Fruit fly (Drosophila melanogaster): Measurements from ENCODE around the gene Zpr1.

The Zpr1 gene

DNA sequence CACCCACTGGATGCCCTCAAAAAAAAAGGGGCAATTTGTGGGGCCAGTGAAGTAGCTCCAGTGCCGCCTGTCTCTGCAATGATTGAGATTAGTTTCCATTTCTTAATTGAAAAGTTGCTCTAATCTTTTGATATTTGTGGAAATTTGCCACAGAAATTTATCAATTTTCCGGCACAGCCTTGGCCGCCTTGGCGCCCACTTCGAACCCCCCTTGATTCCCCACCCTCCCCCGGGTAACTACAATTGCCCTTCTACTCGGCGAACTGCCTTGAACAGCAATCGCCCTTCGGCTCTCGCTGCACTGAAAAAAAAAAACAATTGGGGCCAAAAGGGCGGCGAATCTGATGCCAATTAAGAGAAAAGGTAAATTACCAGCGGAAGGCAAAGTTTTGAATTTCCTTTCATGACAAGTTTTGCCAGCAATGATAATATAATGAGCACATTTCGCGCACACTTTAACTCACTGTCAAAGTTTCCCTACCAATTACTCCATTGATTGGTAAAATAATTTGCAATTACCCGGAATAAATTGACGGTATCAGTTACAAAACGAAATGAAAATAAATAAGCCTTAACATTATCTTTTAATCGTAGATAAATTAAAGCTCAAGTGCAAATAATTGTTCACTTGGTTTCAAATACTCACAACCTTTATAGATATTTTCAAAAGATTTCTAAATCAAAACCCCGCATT lies 42.1 kb downstream of the Zpr1 start:
- no peak for TF ChIP-seq sv (GFP tag; optimal IDR thresholded peaks at IDR 0.05)
- TF ChIP-seq Dfd (GFP tag; optimal IDR thresholded peaks at IDR 0.05) = no peak
- no peak for TF ChIP-seq Hr83 (GFP tag; optimal IDR thresholded peaks at IDR 0.05; ENCODE audit: poor library complexity, severe bottlenecking)
- no peak for TF ChIP-seq Hnf4 (GFP tag; optimal IDR thresholded peaks at IDR 0.05)
- no peak for TF ChIP-seq tai (GFP tag; optimal IDR thresholded peaks at IDR 0.05)

DNA sequence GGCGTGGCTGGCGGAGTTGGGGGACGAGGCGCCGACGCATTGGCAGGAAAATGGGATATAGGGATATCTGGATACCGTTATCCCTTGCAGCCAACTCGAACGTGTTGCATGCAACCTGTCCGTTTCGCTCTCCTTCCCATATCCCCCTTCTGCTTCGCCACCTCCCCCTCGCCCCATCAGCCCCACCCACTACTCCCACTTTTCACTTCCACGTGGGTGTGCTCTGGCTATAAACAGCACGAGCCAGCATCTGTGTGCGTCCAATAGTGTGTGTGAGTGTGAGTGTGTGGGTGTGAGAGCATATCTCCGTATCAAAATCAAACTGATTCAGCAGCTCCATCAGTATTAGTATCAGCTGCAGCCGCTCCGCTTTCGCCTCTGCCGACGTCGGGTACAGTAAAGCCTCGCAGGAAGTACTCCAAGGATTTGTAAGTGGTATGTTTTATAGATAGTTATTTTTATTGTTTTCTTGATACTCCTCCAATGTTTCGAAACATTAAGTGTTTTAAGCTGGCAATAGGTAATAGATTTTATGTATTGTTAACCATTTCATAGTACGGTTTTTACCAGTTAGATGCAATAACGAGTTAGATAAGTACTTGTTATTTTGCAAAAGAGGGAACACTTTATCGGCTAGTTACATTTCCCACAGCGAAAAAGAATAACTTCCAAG lies 42.8 kb downstream of the Zpr1 start:
- TF ChIP-seq br (GFP tag; optimal IDR thresholded peaks at IDR 0.05) = no peak
- TF ChIP-seq dsf (GFP tag; optimal IDR thresholded peaks at IDR 0.05; ENCODE audit: borderline replicate concordance) = no peak
- TF ChIP-seq CG32264 (GFP tag; optimal IDR thresholded peaks at IDR 0.05) = no peak
- TF ChIP-seq N (GFP tag; optimal IDR thresholded peaks at IDR 0.05) = no peak
- TF ChIP-seq sv (GFP tag; optimal IDR thresholded peaks at IDR 0.05) = no peak
- no peak for TF ChIP-seq Abd-B (GFP tag; optimal IDR thresholded peaks at IDR 0.05)
- TF ChIP-seq lola (GFP tag; optimal IDR thresholded peaks at IDR 0.05) = no peak
- no peak for TF ChIP-seq HLH106 (tag; optimal IDR thresholded peaks at IDR 0.05)
- TF ChIP-seq Hr83 (GFP tag; optimal IDR thresholded peaks at IDR 0.05; ENCODE audit: poor library complexity, severe bottlenecking) = no peak
- TF ChIP-seq woc (GFP tag; optimal IDR thresholded peaks at IDR 0.05) = no peak
- no peak for TF ChIP-seq Rel (GFP tag; optimal IDR thresholded peaks at IDR 0.05)
- no peak for TF ChIP-seq Rel (tag; optimal IDR thresholded peaks at IDR 0.05)
- no peak for TF ChIP-seq usp (GFP tag; optimal IDR thresholded peaks at IDR 0.05)
- no peak for TF ChIP-seq Dfd (GFP tag; optimal IDR thresholded peaks at IDR 0.05)
- TF ChIP-seq pan (optimal IDR thresholded peaks at IDR 0.05) = no peak
- TF ChIP-seq Dif (GFP tag; optimal IDR thresholded peaks at IDR 0.05; ENCODE audit: partially characterized antibody) = no peak

DNA sequence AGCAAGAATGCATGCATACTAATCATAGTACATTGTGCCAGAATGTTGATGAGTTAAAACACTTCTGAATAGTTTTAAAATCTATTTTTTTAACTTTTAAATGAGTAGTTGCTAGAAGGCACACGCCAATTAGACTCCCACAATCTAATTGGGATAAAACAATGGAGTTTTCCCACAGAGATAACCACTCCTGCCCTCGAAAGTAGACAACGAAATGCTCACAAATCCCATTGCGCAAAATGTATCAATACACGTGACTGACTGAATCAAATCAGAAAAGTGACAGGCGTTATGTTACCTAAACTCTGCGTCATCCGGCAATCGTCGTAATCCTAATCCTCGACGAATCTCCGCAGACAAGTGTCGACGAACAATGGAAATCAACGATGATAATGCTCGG lies 44.1 kb downstream of the Zpr1 start:
- TF ChIP-seq ey (GFP tag; optimal IDR thresholded peaks at IDR 0.05) (no peak), fru (GFP tag; optimal IDR thresholded peaks at IDR 0.05) (no peak), pan (optimal IDR thresholded peaks at IDR 0.05) (no peak), usp (GFP tag; optimal IDR thresholded peaks at IDR 0.05) (no peak), Dif (GFP tag; optimal IDR thresholded peaks at IDR 0.05; ENCODE audit: partially characterized antibody) (no peak), Sp1 (GFP tag; optimal IDR thresholded peaks at IDR 0.05) (no peak), psq (GFP tag; optimal IDR thresholded peaks at IDR 0.05) (no peak), br (GFP tag; optimal IDR thresholded peaks at IDR 0.05) (no peak), sage (GFP tag; optimal IDR thresholded peaks at IDR 0.05) (no peak), woc (GFP tag; optimal IDR thresholded peaks at IDR 0.05) (no peak)

DNA sequence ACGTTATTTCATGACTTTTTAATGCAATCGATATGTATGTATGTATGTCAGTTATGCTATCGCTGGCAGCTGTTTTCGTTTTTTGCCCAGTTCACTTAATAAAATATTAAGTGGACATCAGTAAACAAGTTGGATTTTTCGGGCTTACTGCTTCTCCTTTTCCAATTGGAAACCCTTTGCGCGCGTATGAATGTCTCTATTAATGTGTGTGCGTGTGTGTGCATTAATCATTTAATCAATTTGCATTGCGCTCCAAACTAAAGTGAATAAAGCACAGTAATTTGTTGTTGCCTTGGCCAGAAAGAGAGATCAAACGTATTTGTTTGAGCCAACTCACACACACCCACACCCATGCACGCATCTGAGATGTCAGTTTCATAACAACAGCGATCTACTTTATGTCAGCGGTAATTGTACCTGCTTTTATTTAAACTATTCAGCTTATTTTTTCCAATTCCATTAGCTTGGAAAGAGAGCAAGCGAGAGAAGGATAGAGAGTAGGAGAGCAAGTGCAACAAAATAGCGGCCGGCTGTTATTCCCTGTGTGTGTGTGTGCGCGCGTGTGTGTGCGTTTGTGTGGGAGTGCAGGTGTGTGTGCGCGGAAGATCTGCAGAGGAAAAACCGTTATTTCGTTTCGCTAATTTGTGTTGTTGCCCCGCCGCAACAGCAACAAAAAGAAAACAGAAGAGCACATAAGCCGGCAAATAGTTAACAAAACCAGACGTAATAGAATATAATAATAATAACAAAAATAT lies 51.6 kb downstream of the Zpr1 start:
- no peak for TF ChIP-seq sv (GFP tag; optimal IDR thresholded peaks at IDR 0.05)
- TF ChIP-seq Dfd (GFP tag; optimal IDR thresholded peaks at IDR 0.05) = peak; percentile 85

All from whole organism, wandering third instar larva.